Worm (Caenorhabditis elegans): ENCODE measurements around the gene egrh-2.
A peak's percentile ranks its signal among the peaks of the same experiment; 100 is the strongest.

Gene egrh-2

ce11 chrIV:990352-990751, at the start of gene egrh-2:
TSS of gene egrh-2 (minus strand) at chrIV:990452.
- TF ChIP-seq ceh-82 (tag; optimal IDR thresholded peaks at IDR 0.05) (no peak), nhr-237 (tag; optimal IDR thresholded peaks at IDR 0.05) (no peak), nhr-71 (tag; optimal IDR thresholded peaks at IDR 0.05) (no peak), lin-15B (tag; optimal IDR thresholded peaks at IDR 0.05) (no peak)

- TF ChIP-seq unc-62 (GFP tag; optimal IDR thresholded peaks at IDR 0.05) (no peak), elt-2 (tag; optimal IDR thresholded peaks at IDR 0.05) (no peak), egl-13 (tag; optimal IDR thresholded peaks at IDR 0.05) (no peak), dsc-1 (tag; optimal IDR thresholded peaks at IDR 0.05) (no peak), rnt-1 (tag; optimal IDR thresholded peaks at IDR 0.05) (no peak)
These were observed 48.3 kb upstream of the egrh-2 start for ce11 chrIV:1038516-1038915.

ce11 chrIV:1035108-1035507, 44.9 kb upstream of the egrh-2 start:
- no peak for TF ChIP-seq nhr-71 (tag; optimal IDR thresholded peaks at IDR 0.05)
- TF ChIP-seq efl-1 (optimal IDR thresholded peaks at IDR 0.05): no peak
- peak in 1 of 2 experiments; percentile 90 for TF ChIP-seq efl-1 (GFP tag; optimal IDR thresholded peaks at IDR 0.05 in 1 of 2)
- peak in 1 of 2 experiments; percentile 51 for TF ChIP-seq lin-35 (GFP tag; optimal IDR thresholded peaks at IDR 0.05)
- TF ChIP-seq elt-2 (tag; optimal IDR thresholded peaks at IDR 0.05): peak; percentile 31
- no peak for TF ChIP-seq ceh-63 (GFP tag; optimal IDR thresholded peaks at IDR 0.05)
- no peak for TF ChIP-seq ces-1 (GFP tag; optimal IDR thresholded peaks at IDR 0.05)
- peak; percentile 16 for TF ChIP-seq skn-1 (tag; optimal IDR thresholded peaks at IDR 0.05)
- peak; percentile 3 for TF ChIP-seq nhr-20 (tag; optimal IDR thresholded peaks at IDR 0.05)
- TF ChIP-seq unc-98 (GFP tag; IDR thresholded peaks at IDR 0.05): no peak
- TF ChIP-seq mab-9 (GFP tag; IDR thresholded peaks at IDR 0.05): no peak
- TF ChIP-seq C04F5.9 (tag; optimal IDR thresholded peaks at IDR 0.05): no peak
- no peak for TF ChIP-seq unc-30 (tag; optimal IDR thresholded peaks at IDR 0.05)
- no peak for TF ChIP-seq alr-1 (tag; optimal IDR thresholded peaks at IDR 0.05; ENCODE audit: borderline replicate concordance)
- TF ChIP-seq unc-130 (tag; optimal IDR thresholded peaks at IDR 0.05): peak; percentile 4
- TF ChIP-seq blmp-1 (tag; optimal IDR thresholded peaks at IDR 0.05): peak; percentile 26
- TF ChIP-seq fkh-10 (GFP tag; optimal IDR thresholded peaks at IDR 0.05): no peak
- no peak for TF ChIP-seq snpc-4 (tag; optimal IDR thresholded peaks at IDR 0.05)
- TF ChIP-seq pqm-1 (tag; optimal IDR thresholded peaks at IDR 0.05): no peak
- TF ChIP-seq unc-62 (GFP tag; optimal IDR thresholded peaks at IDR 0.05): no peak
- no peak for TF ChIP-seq aha-1 (tag; optimal IDR thresholded peaks at IDR 0.05)
- peak in 3 of 6 experiments; percentile 10 to 68 (median 46) for TF ChIP-seq elt-3 (tag; optimal IDR thresholded peaks at IDR 0.05)
- no peak for TF ChIP-seq ceh-88 (GFP tag; IDR thresholded peaks at IDR 0.05)
- TF ChIP-seq dpl-1 (GFP tag; optimal IDR thresholded peaks at IDR 0.05): peak in 1 of 3 experiments; percentile 4
- no peak for TF ChIP-seq ztf-4 (tag; optimal IDR thresholded peaks at IDR 0.05)

ce11 chrIV:1029939-1030338, 39.7 kb upstream of the egrh-2 start, which contains the start of gene abhd-14:
TSS of gene abhd-14 (minus strand) at chrIV:1030039.
- TF ChIP-seq unc-86 (tag; optimal IDR thresholded peaks at IDR 0.05): no peak
- no peak for TF ChIP-seq elt-2 (tag; optimal IDR thresholded peaks at IDR 0.05)
- TF ChIP-seq mdl-1 (tag; optimal IDR thresholded peaks at IDR 0.05): no peak
- TF ChIP-seq C04F5.9 (tag; optimal IDR thresholded peaks at IDR 0.05): no peak
- TF ChIP-seq sptf-1 (tag; optimal IDR thresholded peaks at IDR 0.05): no peak
- TF ChIP-seq nhr-85 (tag): no peak

ce11 chrIV:1019801-1020200, 29.5 kb upstream of the egrh-2 start:
- no peak for TF ChIP-seq ceh-88 (GFP tag; IDR thresholded peaks at IDR 0.05)
- no peak for TF ChIP-seq aha-1 (tag; optimal IDR thresholded peaks at IDR 0.05)
- peak; percentile 50 for TF ChIP-seq nhr-85 (tag)
- TF ChIP-seq nhr-71 (tag; optimal IDR thresholded peaks at IDR 0.05): no peak
- no peak for TF ChIP-seq elt-3 (tag; optimal IDR thresholded peaks at IDR 0.05)
- no peak for TF ChIP-seq nhr-19 (GFP tag; conservative IDR thresholded peaks at IDR 0.05)
- TF ChIP-seq nhr-77 (tag; optimal IDR thresholded peaks at IDR 0.05): no peak
